Fruit fly (Drosophila melanogaster): ENCODE data around the gene CaMKI.

CaMKI gene

dm6 chr4:499080-499479 lies 53.8 kb downstream of the CaMKI start:
- no peak for TF ChIP-seq vri (GFP tag; optimal IDR thresholded peaks at IDR 0.05)
- no peak for TF ChIP-seq Ets21C (GFP tag; optimal IDR thresholded peaks at IDR 0.05)
- TF ChIP-seq Hr39 (GFP tag; optimal IDR thresholded peaks at IDR 0.05): no peak
- TF ChIP-seq lz (GFP tag; optimal IDR thresholded peaks at IDR 0.05): no peak
- no peak for TF ChIP-seq achi (GFP tag; optimal IDR thresholded peaks at IDR 0.05)
- no peak for TF ChIP-seq Eip93F (GFP tag; optimal IDR thresholded peaks at IDR 0.05)
- no peak for TF ChIP-seq svp (GFP tag)
- TF ChIP-seq CG1621 (tag; optimal IDR thresholded peaks at IDR 0.05): no peak
- TF ChIP-seq net (GFP tag; optimal IDR thresholded peaks at IDR 0.05): no peak
- no peak for TF ChIP-seq CG32006 (GFP tag; optimal IDR thresholded peaks at IDR 0.05)
- no peak for TF ChIP-seq Sox15 (GFP tag; optimal IDR thresholded peaks at IDR 0.05)
- TF ChIP-seq OdsH (GFP tag; optimal IDR thresholded peaks at IDR 0.05): no peak
- TF ChIP-seq Blimp-1 (GFP tag; optimal IDR thresholded peaks at IDR 0.05): no peak
- no peak for TF ChIP-seq salr (GFP tag; optimal IDR thresholded peaks at IDR 0.05)
- no peak for TF ChIP-seq CG34406 (GFP tag; optimal IDR thresholded peaks at IDR 0.05)
- TF ChIP-seq fd85E (GFP tag; optimal IDR thresholded peaks at IDR 0.05): no peak

- no peak for TF ChIP-seq Eip75B (GFP tag; optimal IDR thresholded peaks at IDR 0.05)
- no peak for TF ChIP-seq salr (GFP tag; optimal IDR thresholded peaks at IDR 0.05)
- TF ChIP-seq ss (GFP tag; optimal IDR thresholded peaks at IDR 0.05): peak in 1 of 2 experiments; percentile 78
- TF ChIP-seq Lpt (GFP tag; optimal IDR thresholded peaks at IDR 0.05): peak; percentile 16
- TF ChIP-seq CG9139 (GFP tag; optimal IDR thresholded peaks at IDR 0.05): peak; percentile 58
- TF ChIP-seq fkh (GFP tag; optimal IDR thresholded peaks at IDR 0.05): peak; percentile 81
- TF ChIP-seq Hr38 (GFP tag; optimal IDR thresholded peaks at IDR 0.05): no peak
- TF ChIP-seq vri (GFP tag; optimal IDR thresholded peaks at IDR 0.05): no peak
- no peak for TF ChIP-seq CG6792 (GFP tag; optimal IDR thresholded peaks at IDR 0.05)
- peak; percentile 78 for TF ChIP-seq Eip78C (GFP tag)
- TF ChIP-seq Sox102F (GFP tag; optimal IDR thresholded peaks at IDR 0.05): peak; percentile 39
- TF ChIP-seq esn (GFP tag; optimal IDR thresholded peaks at IDR 0.05): peak; percentile 14
- no peak for TF ChIP-seq cyc (GFP tag; optimal IDR thresholded peaks at IDR 0.05)
- TF ChIP-seq Hr39 (GFP tag; optimal IDR thresholded peaks at IDR 0.05): no peak
- TF ChIP-seq CG6854 (GFP tag; optimal IDR thresholded peaks at IDR 0.05): peak; percentile 34
- TF ChIP-seq CG4318 (GFP tag; optimal IDR thresholded peaks at IDR 0.05): no peak
- no peak for TF ChIP-seq Sox15 (GFP tag; optimal IDR thresholded peaks at IDR 0.05)
- TF ChIP-seq CG6808 (GFP tag; optimal IDR thresholded peaks at IDR 0.05): peak; percentile 2
- no peak for TF ChIP-seq CG3032 (tag; optimal IDR thresholded peaks at IDR 0.05)
- TF ChIP-seq Ets21C (GFP tag; optimal IDR thresholded peaks at IDR 0.05): no peak
- TF ChIP-seq Hr4 (GFP tag; optimal IDR thresholded peaks at IDR 0.05): no peak
- TF ChIP-seq CG1621 (tag; optimal IDR thresholded peaks at IDR 0.05): peak; percentile 88
- TF ChIP-seq Eip93F (GFP tag; optimal IDR thresholded peaks at IDR 0.05): no peak
- TF ChIP-seq pdm3 (GFP tag; optimal IDR thresholded peaks at IDR 0.05): peak; percentile 29
- no peak for TF ChIP-seq CG34406 (GFP tag; optimal IDR thresholded peaks at IDR 0.05)
- peak; percentile 3 for TF ChIP-seq CG10669 (GFP tag; optimal IDR thresholded peaks at IDR 0.05)
Observed at dm6 chr4:501479-501993, 56.2 kb downstream of the CaMKI start, which contains the start of gene zfh2. Gene zfh2, plus strand, starts transcription at chr4:501810.

dm6 chr4:502510-503087 lies 57.3 kb downstream of the CaMKI start:
- TF ChIP-seq salr (GFP tag; optimal IDR thresholded peaks at IDR 0.05) (no peak), CG9139 (GFP tag; optimal IDR thresholded peaks at IDR 0.05) (no peak), Blimp-1 (GFP tag; optimal IDR thresholded peaks at IDR 0.05) (no peak), fkh (GFP tag; optimal IDR thresholded peaks at IDR 0.05) (no peak), CG8319 (GFP tag; optimal IDR thresholded peaks at IDR 0.05) (no peak), Sox15 (GFP tag; optimal IDR thresholded peaks at IDR 0.05) (no peak), fd85E (GFP tag; optimal IDR thresholded peaks at IDR 0.05) (no peak), Hr4 (GFP tag; optimal IDR thresholded peaks at IDR 0.05) (no peak), pdm3 (GFP tag; optimal IDR thresholded peaks at IDR 0.05) (no peak), Met (GFP tag; optimal IDR thresholded peaks at IDR 0.05) (no peak), CG3919 (GFP tag; optimal IDR thresholded peaks at IDR 0.05) (no peak), CG10631 (GFP tag; optimal IDR thresholded peaks at IDR 0.05) (no peak), CG11294 (GFP tag; IDR thresholded peaks at IDR 0.05) (no peak), CG8119 (GFP tag; IDR thresholded peaks at IDR 0.05) (no peak), spab (GFP tag; optimal IDR thresholded peaks at IDR 0.05) (no peak), Eip78C (GFP tag) (peak; percentile 13), CG6808 (GFP tag; optimal IDR thresholded peaks at IDR 0.05) (peak; percentile 26), achi (GFP tag; optimal IDR thresholded peaks at IDR 0.05) (no peak), CG8632 (GFP tag; optimal IDR thresholded peaks at IDR 0.05) (no peak), Ets21C (GFP tag; optimal IDR thresholded peaks at IDR 0.05) (no peak), CG10669 (GFP tag; optimal IDR thresholded peaks at IDR 0.05) (no peak), ss (GFP tag; optimal IDR thresholded peaks at IDR 0.05) (peak; percentile 41 to 42), CG6854 (GFP tag; optimal IDR thresholded peaks at IDR 0.05) (no peak), vri (GFP tag; optimal IDR thresholded peaks at IDR 0.05) (no peak), CG6163 (GFP tag; IDR thresholded peaks at IDR 0.05) (no peak), net (GFP tag; optimal IDR thresholded peaks at IDR 0.05) (no peak), CG11902 (GFP tag; optimal IDR thresholded peaks at IDR 0.05) (no peak), Sox14 (GFP tag; optimal IDR thresholded peaks at IDR 0.05) (no peak)

Measured in whole organism, prepupa.